Worm (Caenorhabditis elegans): ENCODE results near the gene C33D9.8.

- TF ChIP-seq nhr-28 (tag; optimal IDR thresholded peaks at IDR 0.05) (no peak), nhr-12 (tag; optimal IDR thresholded peaks at IDR 0.05) (no peak), egl-27 (tag; optimal IDR thresholded peaks at IDR 0.05) (no peak)
These were observed 44.0 kb upstream of the C33D9.8 start, which contains the start of gene T28C6.8 for ce11 chrIV:8830591-8830990.
